Worm (Caenorhabditis elegans) whole organism, L3 larva: Measurements from ENCODE around the gene Y17D7B.2.

Source experiments
- ZK546.5 ChIP-seq: sonication (generic microtip); optimal IDR thresholded peaks from 2 replicates; lab custom pipeline; 2017; ENCODE audit warnings: missing biosample characterization, missing genetic modification characterization
- ceh-28 ChIP-seq: fragments of 150-350 bp; optimal IDR thresholded peaks from 2 replicates; lab custom pipeline; 2014; ENCODE audit warnings: missing biosample characterization, missing genetic modification reagents, missing genetic modification characterization
- ceh-82 ChIP-seq: fragments of 150-350 bp; optimal IDR thresholded peaks from 2 replicates; lab custom pipeline; 2014; ENCODE audit warnings: missing biosample characterization, missing genetic modification characterization
- fos-1 ChIP-seq: fragments of 150-350 bp; optimal IDR thresholded peaks from 2 replicates; lab custom pipeline; 2014; ENCODE audit warnings: missing biosample characterization, missing genetic modification characterization
- nhr-23 ChIP-seq: fragments of 150-350 bp; optimal IDR thresholded peaks from 2 replicates; lab custom pipeline; 2014; ENCODE audit warnings: missing biosample characterization, missing genetic modification reagents, missing genetic modification characterization
- nhr-237 ChIP-seq: fragments of 150-350 bp; optimal IDR thresholded peaks from 2 replicates; lab custom pipeline; 2014; ENCODE audit warnings: missing biosample characterization, missing genetic modification characterization
- nhr-76 ChIP-seq: fragments of 150-350 bp; sonication (generic microtip); optimal IDR thresholded peaks from 5 replicates; lab custom pipeline; 2014; ENCODE audit warnings: missing biosample characterization, missing genetic modification characterization
- pqm-1 ChIP-seq: fragments of 150-350 bp; optimal IDR thresholded peaks from 2 replicates; lab custom pipeline; 2017; ENCODE audit warnings: missing biosample characterization, missing genetic modification characterization, inconsistent platforms
- ztf-11 ChIP-seq: fragments of 150-350 bp; optimal IDR thresholded peaks from 2 replicates; lab custom pipeline; 2014; ENCODE audit warnings: missing biosample characterization, missing genetic modification characterization

DNA sequence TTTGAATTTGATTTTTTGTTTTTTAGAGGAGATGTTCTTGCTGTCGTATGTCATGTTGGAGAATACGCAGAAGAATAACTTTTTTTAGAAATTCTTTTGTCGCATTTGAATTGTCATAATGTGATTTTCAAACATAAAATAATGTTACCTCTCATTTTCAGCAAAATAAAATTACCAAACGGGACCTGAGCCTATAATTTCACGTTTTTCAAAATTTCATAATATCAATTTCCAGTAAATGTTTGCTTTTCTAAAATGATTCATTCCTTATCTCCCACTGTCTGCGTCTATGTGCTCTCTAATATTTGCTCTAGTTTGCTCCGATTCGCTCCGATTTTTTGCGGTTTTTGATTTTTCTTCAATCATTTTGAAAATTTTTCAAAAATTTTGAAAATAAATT lies 3.1 kb downstream of the Y17D7B.2 start, which contains the start of gene nhr-231:
- TF ChIP-seq ceh-28 (tag; lab: Kevin White, UChicago): no peak
- TF ChIP-seq ztf-11 (tag; lab: Kevin White, UChicago): no peak
- no peak for TF ChIP-seq ceh-82 (tag; lab: Kevin White, UChicago)
- no peak for TF ChIP-seq fos-1 (tag; lab: Kevin White, UChicago)
- no peak for TF ChIP-seq nhr-23 (tag; lab: Kevin White, UChicago)
- no peak for TF ChIP-seq ZK546.5 (tag; lab: Kevin White, UChicago)
- TF ChIP-seq nhr-237 (tag; lab: Kevin White, UChicago): no peak
- TF ChIP-seq pqm-1 (tag; lab: Kevin White, UChicago): no peak
- no peak for TF ChIP-seq nhr-76 (tag; lab: Kevin White, UChicago)
